Worm (Caenorhabditis elegans) whole organism, early embryonic: ENCODE measurements around the gene best-16.

Experiments used
- aly-1 ChIP-seq: sonication (generic microtip); optimal IDR thresholded peaks from 2 replicates; lab custom pipeline; 2016; ENCODE audit warnings: missing genetic modification characterization, missing compliant biosample characterization
- ama-1 ChIP-seq: fragments of 150-350 bp; optimal IDR thresholded peaks from 2 replicates; lab custom pipeline; 2014
- ets-7 ChIP-seq: sonication (generic microtip); optimal IDR thresholded peaks from 2 replicates; lab custom pipeline; 2016; ENCODE audit warnings: missing genotype, missing genetic modification characterization, missing compliant biosample characterization
- pes-1 ChIP-seq: fragments of 200-800 bp; sonication (Bioruptor generic); IDR thresholded peaks from 2 replicates; pipeline ENCODE4 v1.3.6; 2022; ENCODE audit warnings: missing genetic modification reagents, missing genetic modification characterization, missing compliant biosample characterization
- scrt-1 ChIP-seq: fragments of 200-800 bp; sonication (Bioruptor generic); IDR thresholded peaks from 2 replicates; pipeline ENCODE4 v1.3.6; 2022; ENCODE audit warnings: missing genetic modification characterization, missing compliant biosample characterization
- tra-4 ChIP-seq: sonication (generic microtip); optimal IDR thresholded peaks from 2 replicates; lab custom pipeline; 2017; ENCODE audit warnings: missing genetic modification characterization, missing compliant biosample characterization

DNA sequence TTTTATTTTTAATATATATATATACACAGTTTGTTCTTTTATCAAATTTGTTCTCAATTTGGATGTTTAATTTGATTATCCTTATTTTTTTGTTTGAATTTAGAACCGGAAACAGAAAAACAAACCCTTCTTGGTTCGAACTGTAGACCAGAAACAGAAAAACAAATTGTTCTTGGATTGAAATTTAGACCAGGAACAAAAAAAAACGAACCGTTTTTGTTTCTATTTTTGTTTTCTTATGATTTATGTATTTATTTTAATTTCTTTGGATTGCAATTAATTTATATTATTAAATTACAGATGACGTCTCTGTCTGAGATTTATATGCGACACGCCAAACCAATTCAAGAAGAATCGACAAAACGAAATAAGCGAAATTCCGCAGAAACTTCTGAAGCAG lies 20.3 kb downstream of the best-16 start, which contains the start of gene C42D4.19:
- TF ChIP-seq ama-1 (no peak), tra-4 (no peak), aly-1 (tag; lab: Kevin White, UChicago) (no peak), pes-1 (no peak), scrt-1 (GFP tag; lab: Robert Waterston, UW) (no peak), ets-7 (tag; lab: Kevin White, UChicago) (no peak)
